2 worm cellular contexts compared by ENCODE assay signal in genomic region chrII:3129007-3129406, ce11.
A peak's percentile ranks its signal among the peaks of the same experiment; 100 is the strongest.
TF ChIP-seq lines count a peak whose summit lies in the region.

TSS of gene chil-24 (plus strand) at chrII:3129162.

TF ChIP-seq in whole organism, L1 larva, 84 proteins besides CTCF, POLR2A, EP300 and RAD21 (continued from another document):
- peak; percentile 21 for TF ChIP-seq blmp-1 (tag; optimal IDR thresholded peaks at IDR 0.05; lab: Kevin White, UChicago)
- no peak for TF ChIP-seq lir-3 (tag; optimal IDR thresholded peaks at IDR 0.05; lab: Kevin White, UChicago; ENCODE audit: poor library complexity)
- TF ChIP-seq nhr-28 (tag; optimal IDR thresholded peaks at IDR 0.05; lab: Kevin White, UChicago): no peak
- TF ChIP-seq alr-1 (tag; optimal IDR thresholded peaks at IDR 0.05; lab: Kevin White, UChicago; ENCODE audit: borderline replicate concordance): no peak
- peak; percentile 33 for TF ChIP-seq mep-1 (tag; optimal IDR thresholded peaks at IDR 0.05; lab: Kevin White, UChicago)
- TF ChIP-seq hlh-4 (tag; optimal IDR thresholded peaks at IDR 0.05; lab: Kevin White, UChicago): no peak
- peak; percentile 61 for TF ChIP-seq rnt-1 (tag; optimal IDR thresholded peaks at IDR 0.05; lab: Kevin White, UChicago)
- TF ChIP-seq pag-3 (tag; optimal IDR thresholded peaks at IDR 0.05; lab: Kevin White, UChicago; ENCODE audit: borderline replicate concordance, insufficient read depth): no peak
- TF ChIP-seq dpl-1 (GFP tag; optimal IDR thresholded peaks at IDR 0.05; lab: Kevin White, UChicago): peak in 2 of 3 experiments; percentile 9 to 11
- TF ChIP-seq nhr-76 (tag; optimal IDR thresholded peaks at IDR 0.05; lab: Kevin White, UChicago): no peak
- no peak for TF ChIP-seq nhr-84 (tag; optimal IDR thresholded peaks at IDR 0.05; lab: Kevin White, UChicago)
- TF ChIP-seq efl-1 (optimal IDR thresholded peaks at IDR 0.05; lab: Kevin White, UChicago): peak; percentile 56 to 68
- TF ChIP-seq efl-1 (GFP tag; optimal IDR thresholded peaks at IDR 0.05 in 1 of 2; lab: Kevin White, UChicago): peak; percentile 14 to 92
- TF ChIP-seq pqm-1 (tag; optimal IDR thresholded peaks at IDR 0.05; lab: Kevin White, UChicago): no peak
- TF ChIP-seq nhr-47 (tag; optimal IDR thresholded peaks at IDR 0.05; lab: Kevin White, UChicago): no peak
- no peak for TF ChIP-seq nhr-90 (tag; optimal IDR thresholded peaks at IDR 0.05; lab: Kevin White, UChicago; ENCODE audit: poor library complexity)
- TF ChIP-seq xbp-1 (tag; optimal IDR thresholded peaks at IDR 0.05; lab: Kevin White, UChicago): no peak
- no peak for TF ChIP-seq nhr-11 (tag; optimal IDR thresholded peaks at IDR 0.05; lab: Kevin White, UChicago)
- no peak for TF ChIP-seq sptf-1 (tag; optimal IDR thresholded peaks at IDR 0.05; lab: Kevin White, UChicago)
- peak in 1 of 2 experiments; percentile 59 for TF ChIP-seq lin-35 (GFP tag; optimal IDR thresholded peaks at IDR 0.05; lab: Kevin White, UChicago)
- no peak for TF ChIP-seq grh-1 (GFP tag; IDR thresholded peaks at IDR 0.05; lab: Robert Waterston, UW)
- no peak for TF ChIP-seq fkh-4 (tag; optimal IDR thresholded peaks at IDR 0.05; lab: Kevin White, UChicago; ENCODE audit: borderline replicate concordance)
- no peak for TF ChIP-seq mef-2 (tag; optimal IDR thresholded peaks at IDR 0.05; lab: Kevin White, UChicago)
- no peak for TF ChIP-seq lin-15B (tag; optimal IDR thresholded peaks at IDR 0.05; lab: Kevin White, UChicago)
- no peak for TF ChIP-seq ces-1 (GFP tag; optimal IDR thresholded peaks at IDR 0.05; lab: Kevin White, UChicago)
- no peak for TF ChIP-seq unc-86 (tag; optimal IDR thresholded peaks at IDR 0.05; lab: Kevin White, UChicago)
- TF ChIP-seq lin-13 (GFP tag; optimal IDR thresholded peaks at IDR 0.05; lab: Kevin White, UChicago): no peak
- TF ChIP-seq nhr-20 (tag; optimal IDR thresholded peaks at IDR 0.05; lab: Kevin White, UChicago): peak; percentile 53
- peak; percentile 45 for TF ChIP-seq skn-1 (tag; optimal IDR thresholded peaks at IDR 0.05; lab: Kevin White, UChicago)
- peak; percentile 13 for TF ChIP-seq F16B12.6 (tag; optimal IDR thresholded peaks at IDR 0.05; lab: Kevin White, UChicago)
- no peak for TF ChIP-seq ztf-4 (tag; optimal IDR thresholded peaks at IDR 0.05; lab: Kevin White, UChicago)
- TF ChIP-seq unc-30 (tag; optimal IDR thresholded peaks at IDR 0.05; lab: Kevin White, UChicago): no peak
- no peak for TF ChIP-seq unc-98 (GFP tag; IDR thresholded peaks at IDR 0.05; lab: Robert Waterston, UW)
- no peak for TF ChIP-seq lin-39 (tag; optimal IDR thresholded peaks at IDR 0.05; lab: Kevin White, UChicago)
- no peak for TF ChIP-seq lin-14 (GFP tag; optimal IDR thresholded peaks at IDR 0.05; lab: Kevin White, UChicago)
- no peak for TF ChIP-seq dsc-1 (tag; optimal IDR thresholded peaks at IDR 0.05; lab: Kevin White, UChicago)
- no peak for TF ChIP-seq nhr-71 (tag; optimal IDR thresholded peaks at IDR 0.05; lab: Kevin White, UChicago)
- no peak for TF ChIP-seq tbx-2 (tag; optimal IDR thresholded peaks at IDR 0.05; lab: Kevin White, UChicago)
- peak; percentile 44 for TF ChIP-seq snu-23 (GFP tag; optimal IDR thresholded peaks at IDR 0.05; lab: Kevin White, UChicago)
- no peak for TF ChIP-seq elt-3 (tag; optimal IDR thresholded peaks at IDR 0.05; lab: Kevin White, UChicago)
- no peak for TF ChIP-seq nhr-77 (tag; optimal IDR thresholded peaks at IDR 0.05; lab: Kevin White, UChicago)
- no peak for TF ChIP-seq egl-27 (tag; optimal IDR thresholded peaks at IDR 0.05; lab: Kevin White, UChicago)
- no peak for TF ChIP-seq unc-130 (tag; optimal IDR thresholded peaks at IDR 0.05; lab: Kevin White, UChicago)
- no peak for TF ChIP-seq ama-1 (optimal IDR thresholded peaks at IDR 0.05; lab: Kevin White, UChicago)
- no peak for TF ChIP-seq ceh-90 (tag; optimal IDR thresholded peaks at IDR 0.05; lab: Kevin White, UChicago)
- TF ChIP-seq hlh-17 (GFP tag; optimal IDR thresholded peaks at IDR 0.05; lab: Kevin White, UChicago; ENCODE audit: borderline replicate concordance): no peak
- TF ChIP-seq irx-1 (tag; optimal IDR thresholded peaks at IDR 0.05; lab: Kevin White, UChicago): no peak
- TF ChIP-seq hpl-2 (GFP tag; optimal IDR thresholded peaks at IDR 0.05; lab: Kevin White, UChicago): peak; percentile 12
- TF ChIP-seq Y116A8C.19 (tag; optimal IDR thresholded peaks at IDR 0.05; lab: Kevin White, UChicago; ENCODE audit: borderline replicate concordance): no peak
- no peak for TF ChIP-seq ceh-82 (tag; optimal IDR thresholded peaks at IDR 0.05; lab: Kevin White, UChicago)
- TF ChIP-seq vab-15 (tag; optimal IDR thresholded peaks at IDR 0.05; lab: Kevin White, UChicago): no peak
- no peak for TF ChIP-seq egl-13 (tag; optimal IDR thresholded peaks at IDR 0.05; lab: Kevin White, UChicago)
- peak in 1 of 2 experiments; percentile 16 for TF ChIP-seq mdl-1 (tag; optimal IDR thresholded peaks at IDR 0.05; lab: Kevin White, UChicago)
- TF ChIP-seq lsy-2 (tag; optimal IDR thresholded peaks at IDR 0.05; lab: Kevin White, UChicago): peak in 1 of 2 experiments; percentile 36
- TF ChIP-seq ceh-63 (GFP tag; optimal IDR thresholded peaks at IDR 0.05; lab: Kevin White, UChicago): no peak
- peak; percentile 77 for TF ChIP-seq nhr-85 (tag; lab: Kevin White, UChicago)
- no peak for TF ChIP-seq aha-1 (tag; optimal IDR thresholded peaks at IDR 0.05; lab: Kevin White, UChicago)
- no peak for TF ChIP-seq ceh-8 (GFP tag; optimal IDR thresholded peaks at IDR 0.05; lab: Kevin White, UChicago)
- no peak for TF ChIP-seq unc-62 (GFP tag; optimal IDR thresholded peaks at IDR 0.05; lab: Kevin White, UChicago)
- no peak for TF ChIP-seq C16A3.4 (tag; optimal IDR thresholded peaks at IDR 0.05; lab: Kevin White, UChicago)
- no peak for TF ChIP-seq efl-3 (GFP tag; optimal IDR thresholded peaks at IDR 0.05; lab: Kevin White, UChicago)
- TF ChIP-seq fkh-10 (GFP tag; optimal IDR thresholded peaks at IDR 0.05; lab: Kevin White, UChicago): no peak
- no peak for TF ChIP-seq C34B4.2 (tag; optimal IDR thresholded peaks at IDR 0.05; lab: Kevin White, UChicago)
- TF ChIP-seq nhr-12 (tag; optimal IDR thresholded peaks at IDR 0.05; lab: Kevin White, UChicago): no peak
- TF ChIP-seq jun-1 (tag; optimal IDR thresholded peaks at IDR 0.05; lab: Kevin White, UChicago): no peak
TF ChIP-seq in whole organism, L1 larva: peak in this region for 16.

TF ChIP-seq in whole organism, L3 larva, 47 proteins besides CTCF, POLR2A, EP300 and RAD21 (continued from another document):
- TF ChIP-seq snpc-4 (tag; optimal IDR thresholded peaks at IDR 0.05; lab: Kevin White, UChicago) (no peak), zag-1 (tag; optimal IDR thresholded peaks at IDR 0.05; lab: Kevin White, UChicago) (no peak)
TF ChIP-seq in whole organism, L3 larva: peak in this region for 3.
